Worm (Caenorhabditis elegans): Measurements from ENCODE around the gene C14F11.4.

Gene C14F11.4

DNA sequence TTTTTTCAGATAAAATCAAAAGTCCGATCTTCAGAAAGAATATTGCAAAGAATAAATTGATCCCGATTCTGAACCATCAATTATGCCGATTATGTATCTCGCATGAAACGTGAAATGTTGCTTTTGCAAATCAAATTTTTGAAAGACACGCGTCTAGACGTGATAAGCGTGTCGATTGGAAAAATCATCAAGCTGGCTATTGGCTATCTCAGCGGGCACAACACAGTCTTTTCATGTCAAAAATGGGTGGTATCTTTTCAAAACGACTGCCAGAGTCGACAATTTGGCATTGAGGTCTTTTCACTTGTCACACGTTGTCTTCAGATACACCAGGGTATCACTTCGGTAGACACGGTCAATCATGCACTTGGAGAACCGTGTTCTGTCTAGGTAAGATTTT, 36.2 kb downstream of the C14F11.4 start, which contains the start of gene daf-9:
Gene daf-9, plus strand, starts transcription at position 301 of the 400 bp plus-strand sequence.
- TF ChIP-seq unc-130 (GFP tag; optimal IDR thresholded peaks at IDR 0.05), result no peak
- peak; percentile 33 for TF ChIP-seq mxl-3 (GFP tag; optimal IDR thresholded peaks at IDR 0.05)

DNA sequence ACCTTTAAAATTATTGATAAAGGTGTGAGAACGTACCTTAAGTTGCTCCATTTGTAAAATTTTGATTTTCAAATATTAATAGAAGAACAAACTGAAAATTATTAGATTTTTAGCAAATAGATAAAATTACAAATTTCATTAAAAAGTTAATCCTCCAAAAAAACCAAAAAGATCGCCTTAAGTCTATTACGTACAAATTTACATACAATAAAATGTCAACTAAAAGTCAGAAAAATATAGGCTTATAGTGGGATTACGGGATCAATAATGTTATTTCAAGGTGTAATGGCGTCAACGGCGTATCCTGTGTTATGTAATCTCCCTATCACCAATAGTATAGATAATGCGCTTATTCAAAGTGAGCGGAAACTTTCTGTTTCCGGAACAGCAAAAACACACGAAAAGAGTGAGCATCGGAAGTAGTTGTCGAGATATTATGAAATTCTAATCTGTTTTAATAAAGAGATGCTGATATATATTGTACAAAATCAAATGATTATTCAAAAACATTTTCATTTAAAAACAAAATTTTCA, 38.6 kb downstream of the C14F11.4 start, which contains the start of gene ceh-54:
Gene ceh-54, minus strand, starts transcription at position 51 of the 534 bp plus-strand sequence.
- no peak for TF ChIP-seq php-3 (GFP tag; IDR thresholded peaks at IDR 0.05)
- TF ChIP-seq ZK337.2 (GFP tag; IDR thresholded peaks at IDR 0.05), result no peak
- no peak for TF ChIP-seq ceh-62 (tag; optimal IDR thresholded peaks at IDR 0.05)
- no peak for TF ChIP-seq cey-2 (tag; optimal IDR thresholded peaks at IDR 0.05; ENCODE audit: borderline replicate concordance, insufficient read depth)
- no peak for TF ChIP-seq ces-1 (GFP tag; optimal IDR thresholded peaks at IDR 0.05)
- TF ChIP-seq mdt-29 (GFP tag; IDR thresholded peaks at IDR 0.05), result no peak
- no peak for TF ChIP-seq lin-38 (GFP tag; IDR thresholded peaks at IDR 0.05)
- no peak for TF ChIP-seq pha-4 (GFP tag; IDR thresholded peaks at IDR 0.05)
- no peak for TF ChIP-seq pha-4 (tag; optimal IDR thresholded peaks at IDR 0.05)
- no peak for TF ChIP-seq rbr-2 (tag; optimal IDR thresholded peaks at IDR 0.05)
- TF ChIP-seq ztf-7 (tag; optimal IDR thresholded peaks at IDR 0.05), result no peak
- no peak for TF ChIP-seq T20F7.1 (GFP tag; optimal IDR thresholded peaks at IDR 0.05)
- TF ChIP-seq Y105C5A.15 (GFP tag; IDR thresholded peaks at IDR 0.05), result no peak
- no peak for TF ChIP-seq nhr-28 (tag; optimal IDR thresholded peaks at IDR 0.05)
- TF ChIP-seq daf-19 (GFP tag; conservative IDR thresholded peaks at IDR 0.05), result no peak
- TF ChIP-seq tag-97 (GFP tag; IDR thresholded peaks at IDR 0.05), result no peak
- TF ChIP-seq dmd-6 (GFP tag; IDR thresholded peaks at IDR 0.05), result no peak
- no peak for TF ChIP-seq spr-3 (GFP tag; optimal IDR thresholded peaks at IDR 0.05)

DNA sequence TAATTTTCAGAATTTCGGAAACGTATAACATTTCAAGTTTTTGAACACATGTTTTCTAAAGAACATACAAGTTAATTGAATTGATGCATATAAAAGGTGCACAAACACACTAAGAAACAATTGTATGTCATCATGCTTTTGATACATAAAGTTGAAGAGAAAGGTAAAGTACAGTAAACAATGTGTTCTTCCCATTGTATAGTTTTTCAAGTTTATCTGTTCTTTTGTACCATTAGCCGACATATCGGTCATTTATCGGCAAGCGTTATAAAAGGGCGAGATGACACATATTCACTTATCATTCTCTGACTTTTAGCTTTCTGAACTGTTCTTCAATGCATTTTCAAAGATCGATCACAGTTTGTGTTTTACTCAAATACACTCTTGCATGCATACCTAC, 42.9 kb downstream of the C14F11.4 start, which contains the start of gene T13C5.9:
Gene T13C5.9, plus strand, starts transcription at position 301 of the 400 bp plus-strand sequence.
- TF ChIP-seq tra-1 (GFP tag; IDR thresholded peaks at IDR 0.05) (no peak), nhr-10 (tag; optimal IDR thresholded peaks at IDR 0.05) (no peak), lin-39 (tag; optimal IDR thresholded peaks at IDR 0.05) (no peak), F49E8.2 (tag; optimal IDR thresholded peaks at IDR 0.05; ENCODE audit: borderline replicate concordance) (no peak)

DNA sequence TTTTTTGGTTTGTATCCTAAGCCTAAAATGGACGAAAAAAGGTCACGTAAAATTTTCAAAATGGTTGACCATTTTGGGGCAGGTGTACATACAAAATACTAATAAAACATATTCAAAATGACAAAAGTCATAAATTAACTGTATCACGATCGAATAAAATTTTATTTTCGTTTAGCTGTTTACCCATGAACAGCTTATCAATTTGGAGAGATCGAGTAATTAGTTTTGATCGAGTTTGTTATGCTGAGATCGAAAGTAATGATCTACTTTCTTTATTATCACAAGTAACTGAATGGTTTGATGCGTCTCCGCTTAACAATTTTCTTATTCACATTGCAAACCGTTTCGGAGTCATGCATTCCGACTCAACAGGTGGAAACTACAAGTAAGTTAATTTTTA, 45.0 kb downstream of the C14F11.4 start, which contains the start of gene T13C5.10:
Gene T13C5.10, plus strand, starts transcription at position 301 of the 400 bp plus-strand sequence.
- no peak for TF ChIP-seq dmd-6 (GFP tag; IDR thresholded peaks at IDR 0.05)
- TF ChIP-seq spr-1 (tag; optimal IDR thresholded peaks at IDR 0.05), result no peak
- no peak for TF ChIP-seq ceh-82 (tag; optimal IDR thresholded peaks at IDR 0.05)
- no peak for TF ChIP-seq pqm-1 (tag; optimal IDR thresholded peaks at IDR 0.05)
- TF ChIP-seq T26A8.4 (GFP tag; IDR thresholded peaks at IDR 0.05), result no peak
- TF ChIP-seq Y105C5A.15 (GFP tag; IDR thresholded peaks at IDR 0.05), result no peak
- no peak for TF ChIP-seq zip-2 (tag; optimal IDR thresholded peaks at IDR 0.05)
- TF ChIP-seq ceh-20 (GFP tag; IDR thresholded peaks at IDR 0.05), result no peak
- no peak for TF ChIP-seq lin-39 (tag; optimal IDR thresholded peaks at IDR 0.05)
- TF ChIP-seq spr-3 (GFP tag; optimal IDR thresholded peaks at IDR 0.05), result no peak
- no peak for TF ChIP-seq nhr-10 (tag; optimal IDR thresholded peaks at IDR 0.05)
- no peak for TF ChIP-seq ceh-62 (tag; optimal IDR thresholded peaks at IDR 0.05)

DNA sequence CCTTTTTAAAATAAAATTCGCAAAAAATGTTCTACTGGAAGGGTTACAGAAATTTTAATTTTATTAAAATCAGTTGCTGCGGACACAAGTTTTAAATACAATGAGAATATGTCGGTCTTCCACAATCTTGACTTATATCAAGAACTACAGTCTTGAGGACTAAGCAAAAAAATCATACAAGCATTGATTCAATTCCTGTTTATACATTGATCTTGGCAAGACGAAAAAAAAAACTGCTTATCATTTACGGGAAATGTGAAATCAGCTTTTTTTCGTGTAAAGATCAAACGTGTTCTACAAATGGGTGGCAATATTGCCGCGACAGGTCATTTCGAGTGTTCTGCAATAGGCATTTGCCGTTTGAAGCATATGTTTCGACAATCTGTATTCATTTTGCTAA, 48.1 kb downstream of the C14F11.4 start, which contains the start of gene T13C5.2:
Gene T13C5.2, plus strand, starts transcription at position 301 of the 400 bp plus-strand sequence.
- TF ChIP-seq F37D6.2 (tag; optimal IDR thresholded peaks at IDR 0.05) (no peak), zip-11 (GFP tag; IDR thresholded peaks at IDR 0.05) (no peak), spr-3 (GFP tag; optimal IDR thresholded peaks at IDR 0.05) (no peak), unc-62 (GFP tag; optimal IDR thresholded peaks at IDR 0.05 in 1 of 2) (no peak), unc-62 (tag; optimal IDR thresholded peaks at IDR 0.05) (no peak), nhr-48 (tag; optimal IDR thresholded peaks at IDR 0.05) (no peak), nhr-77 (tag; optimal IDR thresholded peaks at IDR 0.05) (no peak), lin-1 (GFP tag; IDR thresholded peaks at IDR 0.05) (no peak), snpc-4 (tag; optimal IDR thresholded peaks at IDR 0.05) (no peak), nhr-6 (tag; optimal IDR thresholded peaks at IDR 0.05) (no peak), hlh-11 (tag; optimal IDR thresholded peaks at IDR 0.05) (no peak), R02D3.7 (tag; optimal IDR thresholded peaks at IDR 0.05) (no peak), cey-2 (tag; optimal IDR thresholded peaks at IDR 0.05; ENCODE audit: borderline replicate concordance, insufficient read depth) (no peak), lsy-2 (tag; optimal IDR thresholded peaks at IDR 0.05) (no peak)
